Worm (Caenorhabditis elegans) whole organism, L1 larva: ENCODE results near the gene lgc-16.
A peak's percentile ranks its signal among the peaks of the same experiment; 100 is the strongest.

Source experiments
- C16A3.4 ChIP-seq: fragments of 150-350 bp; optimal IDR thresholded peaks from 2 replicates; lab custom pipeline; 2014; ENCODE audit warnings: missing biosample characterization, missing genetic modification characterization
- C34B4.2 ChIP-seq: sonication (generic microtip); optimal IDR thresholded peaks from 2 replicates; lab custom pipeline; 2017; ENCODE audit warnings: mild to moderate bottlenecking, missing genetic modification characterization, missing compliant biosample characterization
- F16B12.6 ChIP-seq: fragments of 150-350 bp; optimal IDR thresholded peaks from 2 replicates; lab custom pipeline; 2014; ENCODE audit warnings: missing biosample characterization, missing genetic modification characterization
- aha-1 ChIP-seq: fragments of 150-350 bp; optimal IDR thresholded peaks from 2 replicates; lab custom pipeline; 2014; ENCODE audit warnings: missing biosample characterization, missing genetic modification characterization
- alr-1 ChIP-seq: fragments of 200-800 bp; sonication (Bioruptor generic); optimal IDR thresholded peaks from 2 replicates; lab custom pipeline; 2018; ENCODE audit warnings: borderline replicate concordance, mild to moderate bottlenecking, missing genetic modification characterization, missing compliant biosample characterization
- aly-2 ChIP-seq: fragments of 150-350 bp; optimal IDR thresholded peaks from 2 replicates; lab custom pipeline; 2014; ENCODE audit warnings: missing biosample characterization, missing genetic modification characterization
- blmp-1 ChIP-seq: fragments of 150-350 bp; optimal IDR thresholded peaks from 2 replicates; lab custom pipeline; 2014; ENCODE audit warnings: missing biosample characterization, missing genetic modification characterization
- ceh-82 ChIP-seq, 3 experiments: fragments of 150-350 bp in 1 of 3; sonication (generic microtip) in 2 of 3; optimal IDR thresholded peaks; 2 replicates each; lab custom pipeline; 2014 to 2017; ENCODE audit warnings: missing biosample characterization in 3 of 3, missing genetic modification characterization in 3 of 3
- ceh-88 ChIP-seq: fragments of 200-800 bp; sonication (Bioruptor generic); IDR thresholded peaks from 2 replicates; pipeline ENCODE4 v1.3.6; 2022; ENCODE audit warnings: missing genetic modification characterization, missing compliant biosample characterization
- ces-1 ChIP-seq: fragments of 150-350 bp; optimal IDR thresholded peaks from 2 replicates; lab custom pipeline; 2014; ENCODE audit warnings: missing biosample characterization, missing genetic modification reagents, missing genetic modification characterization
- dsc-1 ChIP-seq: sonication (generic microtip); optimal IDR thresholded peaks from 2 replicates; lab custom pipeline; 2016; ENCODE audit warnings: mild to moderate bottlenecking, missing genetic modification characterization, missing compliant biosample characterization
- efl-3 ChIP-seq: fragments of 200-800 bp; sonication (Bioruptor generic); optimal IDR thresholded peaks from 2 replicates; lab custom pipeline; 2018; ENCODE audit warnings: mild to moderate bottlenecking, missing genetic modification characterization, missing compliant biosample characterization
- egl-13 ChIP-seq: sonication (generic microtip); optimal IDR thresholded peaks from 2 replicates; lab custom pipeline; 2016; ENCODE audit warnings: missing genotype, missing genetic modification reagents, missing genetic modification characterization, missing compliant biosample characterization
- elt-3 ChIP-seq, 6 experiments: fragments of 150-350 bp in 1 of 6; sonication (generic microtip); optimal IDR thresholded peaks; 2 replicates each; lab custom pipeline; 2017 to 2018; ENCODE audit warnings: missing biosample characterization in 6 of 6, missing genetic modification characterization in 6 of 6, inconsistent platforms in 1 of 6
- ets-5 ChIP-seq: fragments of 200-800 bp; sonication (Bioruptor generic); IDR thresholded peaks from 2 replicates; pipeline ENCODE4 v1.3.6; 2022; ENCODE audit warnings: missing genetic modification characterization, missing compliant biosample characterization
- fkh-4 ChIP-seq: sonication (generic microtip); optimal IDR thresholded peaks from 2 replicates; lab custom pipeline; 2016; ENCODE audit warnings: missing compliant biosample characterization, missing genetic modification characterization, borderline replicate concordance
- fkh-8 ChIP-seq: sonication (generic microtip); optimal IDR thresholded peaks from 2 replicates; lab custom pipeline; 2016; ENCODE audit warnings: mild to moderate bottlenecking, missing genetic modification characterization, missing compliant biosample characterization
- hpl-2 ChIP-seq: fragments of 150-350 bp; optimal IDR thresholded peaks from 2 replicates; lab custom pipeline; 2014; ENCODE audit warnings: missing biosample characterization, missing genetic modification reagents, missing genetic modification characterization
- jun-1 ChIP-seq: fragments of 150-350 bp; optimal IDR thresholded peaks from 2 replicates; lab custom pipeline; 2014; ENCODE audit warnings: missing biosample characterization, missing genetic modification reagents, missing genetic modification characterization
- lin-14 ChIP-seq: fragments of 200-800 bp; sonication (Bioruptor generic); optimal IDR thresholded peaks from 2 replicates; lab custom pipeline; 2018; ENCODE audit warnings: mild to moderate bottlenecking, missing genetic modification characterization, moderate library complexity, missing compliant biosample characterization
- lin-35 ChIP-seq, 2 experiments: fragments of 150-350 bp; optimal IDR thresholded peaks; 2 replicates each; lab custom pipeline; 2014; ENCODE audit warnings: missing biosample characterization in 2 of 2, missing genetic modification characterization in 2 of 2, missing genetic modification reagents in 2 of 2
- lin-39 ChIP-seq: fragments of 150-350 bp; optimal IDR thresholded peaks from 2 replicates; lab custom pipeline; 2014; ENCODE audit warnings: missing biosample characterization, missing genetic modification reagents, missing genetic modification characterization
- lsy-2 ChIP-seq, 2 experiments: fragments of 150-350 bp; optimal IDR thresholded peaks; 2 replicates each; lab custom pipeline; 2014; ENCODE audit warnings: missing biosample characterization in 2 of 2, missing genetic modification characterization in 2 of 2
- mdl-1 ChIP-seq, 2 experiments: fragments of 150-350 bp; optimal IDR thresholded peaks; 2 replicates each; lab custom pipeline; 2014 to 2017; ENCODE audit warnings: missing biosample characterization in 2 of 2, missing genetic modification characterization in 2 of 2, inconsistent platforms in 1 of 2
- mep-1 ChIP-seq: fragments of 150-350 bp; optimal IDR thresholded peaks from 2 replicates; lab custom pipeline; 2014; ENCODE audit warnings: missing biosample characterization, missing genetic modification characterization
- nhr-20 ChIP-seq: sonication (generic microtip); optimal IDR thresholded peaks from 2 replicates; lab custom pipeline; 2016; ENCODE audit warnings: mild to moderate bottlenecking, missing genetic modification characterization, missing compliant biosample characterization
- nhr-237 ChIP-seq: fragments of 150-350 bp; optimal IDR thresholded peaks from 2 replicates; lab custom pipeline; 2014; ENCODE audit warnings: missing biosample characterization, missing genetic modification characterization
- nhr-71 ChIP-seq: sonication (generic microtip); optimal IDR thresholded peaks from 2 replicates; lab custom pipeline; 2016; ENCODE audit warnings: mild to moderate bottlenecking, missing genetic modification characterization, moderate library complexity, missing compliant biosample characterization
- nhr-84 ChIP-seq: sonication (generic microtip); optimal IDR thresholded peaks from 2 replicates; lab custom pipeline; 2017; ENCODE audit warnings: missing biosample characterization, missing genetic modification characterization
- nhr-90 ChIP-seq: sonication (generic microtip); optimal IDR thresholded peaks from 2 replicates; lab custom pipeline; 2016; ENCODE audit warnings: mild to moderate bottlenecking, missing genetic modification characterization, missing compliant biosample characterization; ENCODE audit not compliant: poor library complexity
- pag-3 ChIP-seq: sonication (generic microtip); optimal IDR thresholded peaks from 2 replicates; lab custom pipeline; 2017; ENCODE audit warnings: missing genetic modification characterization, mild to moderate bottlenecking, missing compliant biosample characterization, antibody characterized with exemption, borderline replicate concordance; ENCODE audit not compliant: insufficient read depth
- pax-3 ChIP-seq: fragments of 200-800 bp; sonication (Bioruptor generic); optimal IDR thresholded peaks from 2 replicates; lab custom pipeline; 2018; ENCODE audit warnings: mild to moderate bottlenecking, missing genetic modification characterization, moderate library complexity, missing compliant biosample characterization
- rnt-1 ChIP-seq: sonication (generic microtip); optimal IDR thresholded peaks from 2 replicates; lab custom pipeline; 2016; ENCODE audit warnings: mild to moderate bottlenecking, missing genetic modification characterization, moderate library complexity, missing compliant biosample characterization
- snpc-4 ChIP-seq: fragments of 150-350 bp; optimal IDR thresholded peaks from 2 replicates; lab custom pipeline; 2014; ENCODE audit warnings: missing biosample characterization, missing genetic modification characterization
- snu-23 ChIP-seq: sonication (generic microtip); optimal IDR thresholded peaks from 2 replicates; lab custom pipeline; 2016; ENCODE audit warnings: missing genetic modification characterization, missing compliant biosample characterization
- sptf-1 ChIP-seq: fragments of 150-350 bp; optimal IDR thresholded peaks from 2 replicates; lab custom pipeline; 2014; ENCODE audit warnings: missing biosample characterization, missing genetic modification characterization
- swsn-7 ChIP-seq: sonication (generic microtip); optimal IDR thresholded peaks from 2 replicates; lab custom pipeline; 2016; ENCODE audit warnings: missing genetic modification characterization, missing compliant biosample characterization
- unc-130 ChIP-seq: fragments of 150-350 bp; optimal IDR thresholded peaks from 2 replicates; lab custom pipeline; 2017; ENCODE audit warnings: missing biosample characterization, missing genetic modification characterization, inconsistent platforms
- unc-62 ChIP-seq: fragments of 150-350 bp; optimal IDR thresholded peaks from 2 replicates; lab custom pipeline; 2014; ENCODE audit warnings: missing biosample characterization, missing genetic modification reagents, missing genetic modification characterization
- zip-4 ChIP-seq: fragments of 200-800 bp; sonication (Bioruptor generic); optimal IDR thresholded peaks from 2 replicates; lab custom pipeline; 2018; ENCODE audit warnings: mild to moderate bottlenecking, missing genetic modification characterization, moderate library complexity, missing compliant biosample characterization
- ztf-11 ChIP-seq, 2 experiments: sonication (generic microtip); optimal IDR thresholded peaks; 2 replicates each; lab custom pipeline; 2016 to 2017; ENCODE audit warnings: missing genetic modification characterization in 2 of 2, missing biosample characterization in 1 of 2, missing compliant biosample characterization in 1 of 2

Gene lgc-16

DNA sequence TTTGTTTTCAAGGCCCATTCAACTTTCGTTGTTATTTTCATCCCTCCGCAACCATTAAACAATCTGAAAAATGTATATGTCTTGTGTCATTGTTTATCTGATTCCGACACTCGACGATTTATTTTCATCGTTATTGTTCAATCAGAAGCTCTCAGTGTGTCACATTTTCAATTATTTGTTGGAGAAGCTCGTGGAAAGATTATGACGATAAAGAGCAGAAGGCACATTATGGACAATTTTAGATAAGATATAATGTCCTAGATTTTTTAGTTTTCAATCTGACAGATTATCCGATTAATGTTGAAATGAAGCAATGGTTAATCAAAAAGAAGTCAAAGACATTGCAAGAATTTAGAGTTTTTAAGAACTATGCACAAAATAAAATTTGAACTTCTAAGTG, 46.5 kb downstream of the lgc-16 start:
- no peak for TF ChIP-seq swsn-7
- peak; percentile 30 for TF ChIP-seq dsc-1
- TF ChIP-seq, all 84 proteins: peak for 1

- TF ChIP-seq mdl-1 (tag; optimal IDR thresholded peaks at IDR 0.05; lab: Kevin White, UChicago) = peak in 1 of 2 experiments; percentile 66
- TF ChIP-seq ztf-11 (tag; optimal IDR thresholded peaks at IDR 0.05; lab: Kevin White, UChicago) = peak in 1 of 2 experiments; percentile 55
- no peak for TF ChIP-seq unc-62 (GFP tag; lab: Kevin White, UChicago)
- TF ChIP-seq lin-14 = peak; percentile 50
- no peak for TF ChIP-seq egl-13 (tag; lab: Kevin White, UChicago)
- TF ChIP-seq blmp-1 (tag; lab: Kevin White, UChicago) = peak; percentile 43
- peak; percentile 80 for TF ChIP-seq nhr-20
- TF ChIP-seq aly-2 (tag; lab: Kevin White, UChicago) = no peak
- TF ChIP-seq unc-130 = no peak
- no peak for TF ChIP-seq ces-1 (GFP tag; lab: Kevin White, UChicago)
- TF ChIP-seq nhr-90 (tag; lab: Kevin White, UChicago) = peak; percentile 6
- TF ChIP-seq fkh-4 (tag; lab: Kevin White, UChicago) = no peak
- TF ChIP-seq C16A3.4 (tag; lab: Kevin White, UChicago) = peak; percentile 19
- peak; percentile 24 for TF ChIP-seq pag-3 (tag; lab: Kevin White, UChicago)
- TF ChIP-seq nhr-237 = no peak
- TF ChIP-seq ceh-82 (tag; optimal IDR thresholded peaks at IDR 0.05; lab: Kevin White, UChicago) = no peak
- TF ChIP-seq nhr-71 (tag; lab: Kevin White, UChicago) = peak; percentile 55
- peak in 1 of 2 experiments; percentile 35 for TF ChIP-seq lsy-2 (tag; optimal IDR thresholded peaks at IDR 0.05; lab: Kevin White, UChicago)
- no peak for TF ChIP-seq ceh-88 (GFP tag; lab: Robert Waterston, UW)
- no peak for TF ChIP-seq sptf-1
- no peak for TF ChIP-seq lin-39
- no peak for TF ChIP-seq lin-35 (GFP tag; optimal IDR thresholded peaks at IDR 0.05; lab: Kevin White, UChicago)
- peak; percentile 49 for TF ChIP-seq rnt-1 (tag; lab: Kevin White, UChicago)
- peak; percentile 47 for TF ChIP-seq snu-23
- no peak for TF ChIP-seq snpc-4 (tag; lab: Kevin White, UChicago)
- TF ChIP-seq swsn-7 = no peak
Observed at ce11 chrX:12167632-12168377, 49.4 kb downstream of the lgc-16 start.

- TF ChIP-seq lin-14 = peak; percentile 0
- TF ChIP-seq mep-1 = peak; percentile 7
- TF ChIP-seq C16A3.4 (tag; lab: Kevin White, UChicago) = no peak
- TF ChIP-seq dsc-1 = peak; percentile 22
- TF ChIP-seq nhr-71 (tag; lab: Kevin White, UChicago) = peak; percentile 6
- no peak for TF ChIP-seq C34B4.2
- TF ChIP-seq efl-3 (GFP tag; lab: Kevin White, UChicago) = no peak
Observed at ce11 chrX:12168765-12169164, 50.3 kb downstream of the lgc-16 start.

DNA sequence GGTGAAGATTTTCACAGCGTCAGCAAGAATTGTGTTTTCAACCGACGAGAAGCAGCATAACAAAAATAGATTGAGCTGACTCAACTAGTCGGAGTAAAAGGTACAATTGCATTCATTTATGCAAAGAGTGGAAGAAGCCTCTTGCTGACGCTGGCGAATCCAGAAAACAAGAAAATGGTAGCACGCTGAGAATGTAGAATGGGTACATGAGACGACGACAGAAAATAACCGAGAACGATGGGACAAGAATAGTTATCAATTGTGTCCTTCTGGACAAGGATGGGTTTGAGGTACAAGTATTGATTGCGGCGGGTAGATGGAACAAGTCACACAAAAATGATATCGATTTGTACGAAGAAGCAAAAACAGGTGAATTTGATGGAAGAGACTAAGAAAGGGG, 51.0 kb downstream of the lgc-16 start:
- TF ChIP-seq aha-1 = no peak
- no peak for TF ChIP-seq jun-1
- TF ChIP-seq ces-1 (GFP tag; lab: Kevin White, UChicago) = no peak
- TF ChIP-seq sptf-1 = no peak
- TF ChIP-seq fkh-4 (tag; lab: Kevin White, UChicago) = no peak
- TF ChIP-seq alr-1 (tag; lab: Kevin White, UChicago) = no peak
- TF ChIP-seq C16A3.4 (tag; lab: Kevin White, UChicago) = no peak
- no peak for TF ChIP-seq elt-3 (tag; optimal IDR thresholded peaks at IDR 0.05; lab: Kevin White, UChicago)
- no peak for TF ChIP-seq pag-3 (tag; lab: Kevin White, UChicago)
- TF ChIP-seq hpl-2 (GFP tag; lab: Kevin White, UChicago) = no peak
- no peak for TF ChIP-seq fkh-8
- TF ChIP-seq ztf-11 (tag; optimal IDR thresholded peaks at IDR 0.05; lab: Kevin White, UChicago) = no peak
- no peak for TF ChIP-seq zip-4 (GFP tag; lab: Kevin White, UChicago)
- TF ChIP-seq snpc-4 (tag; lab: Kevin White, UChicago) = no peak
- no peak for TF ChIP-seq ets-5 (GFP tag; lab: Robert Waterston, UW)
- no peak for TF ChIP-seq pax-3 (tag; lab: Kevin White, UChicago)
- TF ChIP-seq F16B12.6 (tag; lab: Kevin White, UChicago) = no peak
- no peak for TF ChIP-seq nhr-84
- no peak for TF ChIP-seq lin-39
- TF ChIP-seq egl-13 (tag; lab: Kevin White, UChicago) = no peak
- TF ChIP-seq, all 84 proteins: peak for 0
